Worm (Caenorhabditis elegans) whole organism, young adult: Measurements from ENCODE around the gene T11G6.3.

Source experiments
- F49E8.2 ChIP-seq: sonication (generic microtip); optimal IDR thresholded peaks from 3 replicates; lab custom pipeline; 2017; ENCODE audit warnings: missing genetic modification characterization, mild to moderate bottlenecking, missing compliant biosample characterization, antibody characterized with exemption, moderate library complexity; ENCODE audit not compliant: insufficient read depth
- egl-18 ChIP-seq: fragments of 200-800 bp; sonication (Bioruptor generic); IDR thresholded peaks from 2 replicates; pipeline ENCODE4 v1.3.6; 2022; ENCODE audit warnings: missing genetic modification reagents, missing genetic modification characterization, missing compliant biosample characterization
- madf-3 ChIP-seq: fragments of 200-800 bp; sonication (Bioruptor generic); IDR thresholded peaks from 2 replicates; pipeline ENCODE4 v1.3.6; 2022; ENCODE audit warnings: missing genetic modification reagents, missing genetic modification characterization, missing compliant biosample characterization
- unc-130 ChIP-seq: sonication (generic microtip); optimal IDR thresholded peaks from 2 replicates; lab custom pipeline; 2016; ENCODE audit warnings: missing genetic modification reagents, missing genetic modification characterization, missing compliant biosample characterization

DNA sequence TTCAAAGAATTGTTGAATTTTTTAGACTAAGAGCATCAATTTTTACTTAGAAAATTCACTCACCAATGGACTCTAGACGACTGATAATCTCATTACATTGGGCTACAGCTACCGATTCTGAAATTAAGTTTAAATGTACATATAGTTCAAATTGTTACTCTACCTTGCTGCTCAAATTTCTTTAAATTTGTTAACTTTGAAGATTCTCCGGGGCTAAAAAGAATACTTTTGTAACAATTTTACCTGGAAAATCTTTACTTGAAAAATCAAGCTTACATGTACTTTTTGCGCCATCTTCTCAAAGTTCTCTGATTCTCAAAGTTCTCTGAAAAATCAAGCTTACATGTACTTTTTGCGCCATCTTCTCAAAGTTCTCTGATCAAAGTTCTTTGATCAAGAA lies 24.5 kb upstream of the T11G6.3 start, which contains the start of gene sdz-13:
- TF ChIP-seq madf-3 (no peak), F49E8.2 (tag; lab: Kevin White, UChicago) (no peak), egl-18 (GFP tag; lab: Robert Waterston, UW) (no peak), unc-130 (GFP tag; lab: Kevin White, UChicago) (no peak)
